Fruit fly (Drosophila melanogaster) whole organism, prepupa: Measurements from ENCODE around the gene skd.
A peak's percentile ranks its signal among the peaks of the same experiment; 100 is the strongest.

Source experiments
- Blimp-1 ChIP-seq: fragments of 200-800 bp; sonication (Bioruptor generic); optimal IDR thresholded peaks from 3 replicates; lab custom pipeline; 2017; ENCODE audit warnings: missing biosample characterization, missing genetic modification characterization, mild to moderate bottlenecking, moderate library complexity, missing genetic modification reagents
- CG10631 ChIP-seq: fragments of 200-800 bp; sonication (Bioruptor generic); optimal IDR thresholded peaks from 2 replicates; lab custom pipeline; 2016; ENCODE audit warnings: missing biosample characterization, missing genetic modification characterization
- CG10669 ChIP-seq: fragments of 200-800 bp; sonication (Bioruptor generic); optimal IDR thresholded peaks from 3 replicates; lab custom pipeline; 2018; ENCODE audit warnings: missing biosample characterization, mild to moderate bottlenecking, missing genetic modification characterization, moderate library complexity
- CG11294 ChIP-seq: fragments of 200-800 bp; sonication (Bioruptor generic); IDR thresholded peaks from 2 replicates; pipeline ENCODE4 v1.3.6; 2022; ENCODE audit warnings: missing biosample characterization, missing genetic modification characterization
- CG11762 ChIP-seq: fragments of 200-800 bp; sonication (Bioruptor generic); optimal IDR thresholded peaks from 3 replicates; lab custom pipeline; 2016; ENCODE audit warnings: missing biosample characterization, missing genetic modification characterization; ENCODE audit not compliant: insufficient read depth
- CG15336 ChIP-seq: fragments of 200-800 bp; sonication (Bioruptor generic); IDR thresholded peaks from 2 replicates; pipeline ENCODE4 v1.3.6; 2022; ENCODE audit warnings: missing biosample characterization, missing genetic modification characterization
- CG1621 ChIP-seq: fragments of 200-800 bp; sonication (Bioruptor generic); optimal IDR thresholded peaks from 3 replicates; lab custom pipeline; 2018; ENCODE audit warnings: missing biosample characterization, mild to moderate bottlenecking, missing genetic modification characterization
- CG16779 ChIP-seq: fragments of 200-800 bp; sonication (Bioruptor generic); optimal IDR thresholded peaks from 3 replicates; lab custom pipeline; 2017; ENCODE audit warnings: missing biosample characterization, mild to moderate bottlenecking, missing genetic modification characterization
- CG3032 ChIP-seq: fragments of 200-800 bp; optimal IDR thresholded peaks from 2 replicates; lab custom pipeline; 2019; ENCODE audit warnings: missing biosample characterization, mild to moderate bottlenecking, missing genetic modification characterization, moderate library complexity
- CG32006 ChIP-seq: fragments of 200-800 bp; sonication (Bioruptor generic); optimal IDR thresholded peaks from 3 replicates; lab custom pipeline; 2017; ENCODE audit warnings: missing biosample characterization, mild to moderate bottlenecking, missing genetic modification characterization
- CG34406 ChIP-seq: fragments of 200-800 bp; sonication (Bioruptor generic); optimal IDR thresholded peaks from 3 replicates; lab custom pipeline; 2016; ENCODE audit warnings: missing biosample characterization, missing genetic modification characterization
- CG6276 ChIP-seq: fragments of 200-800 bp; sonication (Bioruptor generic); optimal IDR thresholded peaks from 2 replicates; lab custom pipeline; 2017; ENCODE audit warnings: missing biosample characterization, mild to moderate bottlenecking, missing genetic modification characterization
- CG6792 ChIP-seq: fragments of 200-800 bp; sonication (Bioruptor generic); optimal IDR thresholded peaks from 3 replicates; lab custom pipeline; 2016; ENCODE audit warnings: missing biosample characterization, missing genetic modification characterization
- CG6854 ChIP-seq: fragments of 200-800 bp; sonication (Bioruptor generic); optimal IDR thresholded peaks from 2 replicates; lab custom pipeline; 2017; ENCODE audit warnings: missing biosample characterization, mild to moderate bottlenecking, missing genetic modification characterization
- CG7368 ChIP-seq: fragments of 200-800 bp; sonication (Bioruptor generic); optimal IDR thresholded peaks from 3 replicates; lab custom pipeline; 2016; ENCODE audit warnings: missing biosample characterization, missing genetic modification characterization
- CG8119 ChIP-seq: fragments of 200-800 bp; sonication (Bioruptor generic); IDR thresholded peaks from 3 replicates; pipeline ENCODE4 v1.3.6; 2022; ENCODE audit warnings: missing biosample characterization, missing genetic modification characterization
- CG8319 ChIP-seq: fragments of 200-800 bp; sonication (Bioruptor generic); optimal IDR thresholded peaks from 3 replicates; lab custom pipeline; 2016; ENCODE audit warnings: missing biosample characterization, missing genetic modification characterization
- CG8632 ChIP-seq: fragments of 200-800 bp; sonication (Bioruptor generic); optimal IDR thresholded peaks from 3 replicates; lab custom pipeline; 2016; ENCODE audit warnings: missing biosample characterization, missing genetic modification characterization
- CG9139 ChIP-seq: fragments of 200-800 bp; sonication (Bioruptor generic); optimal IDR thresholded peaks from 3 replicates; lab custom pipeline; 2017; ENCODE audit warnings: missing biosample characterization, mild to moderate bottlenecking, missing genetic modification characterization
- Eip93F ChIP-seq: fragments of 200-800 bp; sonication (Bioruptor generic); optimal IDR thresholded peaks from 2 replicates; lab custom pipeline; 2016; ENCODE audit warnings: missing biosample characterization, mild to moderate bottlenecking, missing genetic modification characterization
- Ets21C ChIP-seq: fragments of 200-800 bp; sonication (Bioruptor generic); optimal IDR thresholded peaks from 3 replicates; lab custom pipeline; 2016; ENCODE audit warnings: missing biosample characterization, missing genetic modification characterization
- Ets96B ChIP-seq: fragments of 200-800 bp; optimal IDR thresholded peaks from 2 replicates; lab custom pipeline; 2019; ENCODE audit warnings: missing biosample characterization, mild to moderate bottlenecking, missing genetic modification characterization, moderate library complexity
- Gug ChIP-seq: fragments of 200-800 bp; sonication (Bioruptor generic); IDR thresholded peaks from 2 replicates; pipeline ENCODE4 v1.3.6; 2022; ENCODE audit warnings: missing biosample characterization, missing genetic modification characterization
- Hr38 ChIP-seq: sonication (Bioruptor generic); optimal IDR thresholded peaks from 2 replicates; lab custom pipeline; 2016; ENCODE audit warnings: missing biosample characterization, missing genetic modification characterization
- Hr39 ChIP-seq: fragments of 200-800 bp; sonication (Bioruptor generic); optimal IDR thresholded peaks from 2 replicates; lab custom pipeline; 2016; ENCODE audit warnings: missing biosample characterization, missing genetic modification characterization
- Lpt ChIP-seq: fragments of 200-800 bp; sonication (Bioruptor generic); optimal IDR thresholded peaks from 3 replicates; lab custom pipeline; 2016; ENCODE audit warnings: missing biosample characterization, missing genetic modification characterization
- OdsH ChIP-seq: fragments of 200-800 bp; sonication (Bioruptor generic); optimal IDR thresholded peaks from 3 replicates; lab custom pipeline; 2016; ENCODE audit warnings: missing biosample characterization, missing genetic modification characterization
- Smox ChIP-seq: fragments of 200-800 bp; sonication (Bioruptor generic); optimal IDR thresholded peaks from 3 replicates; lab custom pipeline; 2016; ENCODE audit warnings: missing biosample characterization, missing genetic modification characterization
- Sox102F ChIP-seq: fragments of 200-800 bp; sonication (Bioruptor generic); optimal IDR thresholded peaks from 2 replicates; lab custom pipeline; 2016; ENCODE audit warnings: missing biosample characterization, mild to moderate bottlenecking, missing genetic modification characterization
- Sox15 ChIP-seq: fragments of 200-800 bp; sonication (Bioruptor generic); optimal IDR thresholded peaks from 3 replicates; lab custom pipeline; 2016; ENCODE audit warnings: missing biosample characterization, missing genetic modification characterization
- acj6 ChIP-seq: fragments of 200-800 bp; sonication (Bioruptor generic); optimal IDR thresholded peaks from 3 replicates; lab custom pipeline; 2016; ENCODE audit warnings: missing biosample characterization, missing genetic modification characterization
- cyc ChIP-seq: fragments of 200-800 bp; sonication (Bioruptor generic); optimal IDR thresholded peaks from 3 replicates; lab custom pipeline; 2016; ENCODE audit warnings: missing biosample characterization, missing genetic modification characterization
- dsx ChIP-seq: fragments of 200-800 bp; optimal IDR thresholded peaks from 3 replicates; lab custom pipeline; 2019; ENCODE audit warnings: missing biosample characterization, mild to moderate bottlenecking, missing genetic modification characterization, moderate library complexity; ENCODE audit not compliant: poor library complexity, severe bottlenecking
- eg ChIP-seq: fragments of 200-800 bp; sonication (Bioruptor generic); IDR thresholded peaks from 3 replicates; pipeline ENCODE4 v1.3.6; 2022; ENCODE audit warnings: missing biosample characterization, missing genetic modification characterization
- fd59A ChIP-seq: fragments of 200-800 bp; sonication (Bioruptor generic); optimal IDR thresholded peaks from 2 replicates; lab custom pipeline; 2017; ENCODE audit warnings: missing biosample characterization, mild to moderate bottlenecking, missing genetic modification characterization, missing genetic modification reagents
- fd85E ChIP-seq: fragments of 200-800 bp; sonication (Bioruptor generic); optimal IDR thresholded peaks from 3 replicates; lab custom pipeline; 2016; ENCODE audit warnings: missing biosample characterization, missing genetic modification characterization
- fkh ChIP-seq: fragments of 200-800 bp; sonication (Bioruptor generic); optimal IDR thresholded peaks from 3 replicates; lab custom pipeline; 2017; ENCODE audit warnings: missing biosample characterization, mild to moderate bottlenecking, missing genetic modification characterization, moderate library complexity
- lz ChIP-seq: fragments of 200-800 bp; sonication (Bioruptor generic); optimal IDR thresholded peaks from 3 replicates; lab custom pipeline; 2016; ENCODE audit warnings: missing biosample characterization, missing genetic modification characterization
- pdm3 ChIP-seq: fragments of 200-800 bp; sonication (Bioruptor generic); optimal IDR thresholded peaks from 3 replicates; lab custom pipeline; 2016; ENCODE audit warnings: missing biosample characterization, missing genetic modification characterization
- salr ChIP-seq, 2 experiments: fragments of 200-800 bp; sonication (Bioruptor generic); optimal IDR thresholded peaks; 3 replicates each; lab custom pipeline; 2016 to 2018; ENCODE audit warnings: missing biosample characterization in 2 of 2, missing genetic modification characterization in 2 of 2, mild to moderate bottlenecking in 1 of 2
- ss ChIP-seq, 2 experiments: fragments of 200-800 bp; sonication (Bioruptor generic); optimal IDR thresholded peaks; 2 replicates in 1 of 2; 3 replicates in 1 of 2; lab custom pipeline; 2017 to 2018; ENCODE audit warnings: mild to moderate bottlenecking in 2 of 2, missing biosample characterization in 2 of 2, missing genetic modification characterization in 2 of 2, moderate library complexity in 1 of 2
- svp ChIP-seq: fragments of 200-800 bp; sonication (Bioruptor generic); peaks from one replicate; lab custom pipeline; 2016; ENCODE audit warnings: missing biosample characterization, missing genetic modification characterization
- topi ChIP-seq: fragments of 200-800 bp; sonication (Bioruptor generic); optimal IDR thresholded peaks from 3 replicates; lab custom pipeline; 2016; ENCODE audit warnings: missing biosample characterization, missing genetic modification characterization

The skd gene

dm6 chr3L:21034281-21035221 is 7.3 kb upstream of the skd start, which contains the start of gene siz (continued):
- TF ChIP-seq OdsH: no peak
- TF ChIP-seq CG11762 (GFP tag; lab: Kevin White, UChicago): no peak
- TF ChIP-seq CG6276 (GFP tag; lab: Kevin White, UChicago): no peak
- TF ChIP-seq pdm3: peak; percentile 5
- no peak for TF ChIP-seq Gug
- no peak for TF ChIP-seq fd59A
- peak; percentile 14 for TF ChIP-seq lz (GFP tag; lab: Kevin White, UChicago)
- TF ChIP-seq svp (GFP tag; lab: Kevin White, UChicago): peak; percentile 78
- no peak for TF ChIP-seq CG15336
- no peak for TF ChIP-seq CG16779 (tag; lab: Kevin White, UChicago)

dm6 chr3L:21034103-21034280 is 6.8 kb upstream of the skd start, which contains the start of gene CG10581:
CG10581 (minus strand) TSS chr3L:21034203.
- TF ChIP-seq fd85E (GFP tag; lab: Kevin White, UChicago) (no peak), topi (GFP tag; lab: Kevin White, UChicago) (no peak)

- TF ChIP-seq ss (GFP tag; optimal IDR thresholded peaks at IDR 0.05; lab: Kevin White, UChicago) (peak; percentile 91 to 95), eg (peak; percentile 88), fkh (GFP tag; lab: Kevin White, UChicago) (peak; percentile 70), Hr38 (GFP tag; lab: Kevin White, UChicago) (no peak), CG6854 (peak; percentile 90), CG7368 (GFP tag; lab: Kevin White, UChicago) (peak; percentile 83), CG6276 (GFP tag; lab: Kevin White, UChicago) (peak; percentile 96), Lpt (GFP tag; lab: Kevin White, UChicago) (peak; percentile 90), CG6792 (GFP tag; lab: Kevin White, UChicago) (peak; percentile 90), CG15336 (peak; percentile 87), acj6 (peak; percentile 94), CG10669 (GFP tag; lab: Kevin White, UChicago) (peak; percentile 90), Ets21C (GFP tag; lab: Kevin White, UChicago) (peak; percentile 61), CG8319 (peak; percentile 86), CG8119 (GFP tag; lab: Robert Waterston, UW) (peak; percentile 91), CG16779 (tag; lab: Kevin White, UChicago) (peak; percentile 88), Ets96B (tag; lab: Kevin White, UChicago) (peak; percentile 91), Blimp-1 (GFP tag; lab: Kevin White, UChicago) (peak; percentile 82), Eip93F (GFP tag; lab: Kevin White, UChicago) (peak; percentile 84), CG9139 (GFP tag; lab: Kevin White, UChicago) (peak; percentile 85), cyc (GFP tag; lab: Kevin White, UChicago) (peak; percentile 74), Sox15 (GFP tag; lab: Kevin White, UChicago) (peak; percentile 87), CG11762 (GFP tag; lab: Kevin White, UChicago) (peak; percentile 90), svp (GFP tag; lab: Kevin White, UChicago) (peak; percentile 89), fd85E (GFP tag; lab: Kevin White, UChicago) (peak; percentile 70), Gug (peak; percentile 80), CG11294 (peak; percentile 76; the same call in 1 of the 2 replicates), dsx (GFP tag; lab: Kevin White, UChicago) (peak; percentile 89), salr (GFP tag; optimal IDR thresholded peaks at IDR 0.05; lab: Kevin White, UChicago) (peak; percentile 72 to 96), CG8632 (GFP tag; lab: Kevin White, UChicago) (peak; percentile 94), CG3032 (peak; percentile 95), CG34406 (GFP tag; lab: Kevin White, UChicago) (peak; percentile 95), CG32006 (GFP tag; lab: Kevin White, UChicago) (peak; percentile 98), fd59A (peak; percentile 80), Sox102F (GFP tag; lab: Kevin White, UChicago) (peak; percentile 78), CG10631 (GFP tag; lab: Kevin White, UChicago) (peak; percentile 94), Hr39 (GFP tag; lab: Kevin White, UChicago) (peak; percentile 65), CG1621 (tag; lab: Kevin White, UChicago) (peak; percentile 69), Smox (GFP tag; lab: Kevin White, UChicago) (peak; percentile 84)
Observed at dm6 chr3L:21031093-21031930, 4.1 kb upstream of the skd start, which contains the start of the genes CG10584 and Polr3E. CG10584 (minus strand) TSS chr3L:21031360. Polr3E (plus strand) TSS chr3L:21031825.
